Worm (Caenorhabditis elegans) whole organism, late embryonic: ENCODE results near the gene slmp-1.
A peak's percentile ranks its signal among the peaks of the same experiment; 100 is the strongest.

Source experiments
- K09A11.1 ChIP-seq: sonication (generic microtip); optimal IDR thresholded peaks from 2 replicates; lab custom pipeline; 2017; ENCODE audit warnings: antibody characterized with exemption, mild to moderate bottlenecking, missing genetic modification characterization, missing compliant biosample characterization; ENCODE audit not compliant: insufficient read depth
- Y22D7AL.16 ChIP-seq: sonication (generic microtip); optimal IDR thresholded peaks from 2 replicates; lab custom pipeline; 2016; ENCODE audit warnings: missing genetic modification characterization, missing compliant biosample characterization
- ahr-1 ChIP-seq: sonication (generic microtip); optimal IDR thresholded peaks from 2 replicates; lab custom pipeline; 2016; ENCODE audit warnings: missing genetic modification characterization, missing compliant biosample characterization
- ama-1 ChIP-seq: fragments of 150-350 bp; optimal IDR thresholded peaks from 2 replicates; lab custom pipeline; 2014
- ceh-14 ChIP-seq: sonication (generic microtip); optimal IDR thresholded peaks from 2 replicates; lab custom pipeline; 2016; ENCODE audit warnings: missing genotype, missing genetic modification characterization, missing compliant biosample characterization
- ceh-18 ChIP-seq: sonication (generic microtip); optimal IDR thresholded peaks from 2 replicates; lab custom pipeline; 2016; ENCODE audit warnings: missing genetic modification characterization, missing compliant biosample characterization
- ceh-19 ChIP-seq: fragments of 200-800 bp; sonication (Bioruptor generic); optimal IDR thresholded peaks from 2 replicates; lab custom pipeline; 2018; ENCODE audit warnings: mild to moderate bottlenecking, missing genetic modification characterization, missing compliant biosample characterization
- ceh-2 ChIP-seq: sonication (generic microtip); optimal IDR thresholded peaks from 2 replicates; lab custom pipeline; 2016; ENCODE audit warnings: missing genotype, missing genetic modification characterization, missing compliant biosample characterization
- ceh-22 ChIP-seq: sonication (generic microtip); optimal IDR thresholded peaks from 2 replicates; lab custom pipeline; 2017; ENCODE audit warnings: missing biosample characterization, missing genetic modification characterization
- ceh-24 ChIP-seq: sonication (generic microtip); optimal IDR thresholded peaks from 2 replicates; lab custom pipeline; 2016; ENCODE audit warnings: mild to moderate bottlenecking, missing genetic modification characterization, missing compliant biosample characterization
- ceh-30 ChIP-seq: fragments of 150-350 bp; optimal IDR thresholded peaks from 2 replicates; lab custom pipeline; 2014; ENCODE audit warnings: missing biosample characterization, missing genetic modification characterization
- ceh-31 ChIP-seq: sonication (generic microtip); optimal IDR thresholded peaks from 2 replicates; lab custom pipeline; 2016; ENCODE audit warnings: missing genetic modification characterization, missing compliant biosample characterization
- ceh-34 ChIP-seq: sonication (generic microtip); optimal IDR thresholded peaks from 2 replicates; lab custom pipeline; 2016; ENCODE audit warnings: mild to moderate bottlenecking, missing genetic modification characterization, missing compliant biosample characterization
- ceh-6 ChIP-seq: fragments of 200-800 bp; sonication (Bioruptor generic); optimal IDR thresholded peaks from 2 replicates; lab custom pipeline; 2018; ENCODE audit warnings: mild to moderate bottlenecking, missing genetic modification characterization, missing compliant biosample characterization
- che-1 ChIP-seq: sonication (generic microtip); optimal IDR thresholded peaks from 2 replicates; lab custom pipeline; 2016; ENCODE audit warnings: mild to moderate bottlenecking, missing genetic modification characterization, missing compliant biosample characterization
- dmd-4 ChIP-seq: sonication (generic microtip); optimal IDR thresholded peaks from 2 replicates; lab custom pipeline; 2016; ENCODE audit warnings: borderline replicate concordance, missing genetic modification characterization, missing compliant biosample characterization
- elt-2 ChIP-seq: sonication (generic microtip); optimal IDR thresholded peaks from 2 replicates; lab custom pipeline; 2016; ENCODE audit warnings: missing genetic modification reagents, missing genetic modification characterization, missing compliant biosample characterization
- elt-4 ChIP-seq: sonication (generic microtip); optimal IDR thresholded peaks from 2 replicates; lab custom pipeline; 2016; ENCODE audit warnings: missing genetic modification characterization, missing compliant biosample characterization
- ets-4 ChIP-seq: sonication (generic microtip); optimal IDR thresholded peaks from 2 replicates; lab custom pipeline; 2016; ENCODE audit warnings: missing genetic modification characterization, missing compliant biosample characterization
- fax-1 ChIP-seq: sonication (generic microtip); optimal IDR thresholded peaks from 2 replicates; lab custom pipeline; 2016; ENCODE audit warnings: missing genotype, missing genetic modification characterization, missing compliant biosample characterization
- fkh-10 ChIP-seq: fragments of 150-350 bp; optimal IDR thresholded peaks from 2 replicates; lab custom pipeline; 2014; ENCODE audit warnings: missing biosample characterization, missing genetic modification reagents, missing genetic modification characterization
- fkh-6 ChIP-seq: sonication (generic microtip); optimal IDR thresholded peaks from 2 replicates; lab custom pipeline; 2016; ENCODE audit warnings: missing genetic modification characterization, missing compliant biosample characterization
- hlh-15 ChIP-seq: sonication (generic microtip); optimal IDR thresholded peaks from 2 replicates; lab custom pipeline; 2016; ENCODE audit warnings: missing genetic modification characterization, missing compliant biosample characterization
- hlh-30 ChIP-seq: sonication (generic microtip); optimal IDR thresholded peaks from 2 replicates; lab custom pipeline; 2017; ENCODE audit warnings: antibody characterized with exemption, missing genetic modification characterization, missing compliant biosample characterization; ENCODE audit not compliant: insufficient read depth
- hlh-6 ChIP-seq: sonication (generic microtip); optimal IDR thresholded peaks from 2 replicates; lab custom pipeline; 2016; ENCODE audit warnings: missing genotype, missing genetic modification characterization, missing compliant biosample characterization
- lim-6 ChIP-seq: sonication (generic microtip); optimal IDR thresholded peaks from 2 replicates; lab custom pipeline; 2016; ENCODE audit warnings: missing genetic modification characterization, missing compliant biosample characterization
- madf-2 ChIP-seq: sonication (generic microtip); optimal IDR thresholded peaks from 2 replicates; lab custom pipeline; 2017; ENCODE audit warnings: missing genetic modification characterization, missing compliant biosample characterization
- nfya-1 ChIP-seq: sonication (generic microtip); optimal IDR thresholded peaks from 2 replicates; lab custom pipeline; 2017; ENCODE audit warnings: missing genetic modification characterization, mild to moderate bottlenecking, missing compliant biosample characterization, antibody characterized with exemption, moderate library complexity
- npax-4 ChIP-seq: sonication (generic microtip); optimal IDR thresholded peaks from 2 replicates; lab custom pipeline; 2016; ENCODE audit warnings: missing genetic modification characterization, missing compliant biosample characterization
- pha-2 ChIP-seq: sonication (generic microtip); optimal IDR thresholded peaks from 2 replicates; lab custom pipeline; 2017; ENCODE audit warnings: mild to moderate bottlenecking, missing genetic modification characterization, missing compliant biosample characterization
- pha-4 ChIP-seq: fragments of 150-350 bp; optimal IDR thresholded peaks from 2 replicates; lab custom pipeline; 2018; ENCODE audit warnings: missing biosample characterization, missing genetic modification reagents, missing genetic modification characterization
- pros-1 ChIP-seq: fragments of 150-350 bp; optimal IDR thresholded peaks from 2 replicates; lab custom pipeline; 2014; ENCODE audit warnings: missing biosample characterization, missing genetic modification reagents, missing genetic modification characterization
- ref-2 ChIP-seq: sonication (generic microtip); optimal IDR thresholded peaks from 2 replicates; lab custom pipeline; 2016; ENCODE audit warnings: missing genetic modification characterization, missing compliant biosample characterization
- syd-9 ChIP-seq: sonication (generic microtip); optimal IDR thresholded peaks from 2 replicates; lab custom pipeline; 2016; ENCODE audit warnings: mild to moderate bottlenecking, missing genetic modification characterization, moderate library complexity, missing compliant biosample characterization
- tbx-7 ChIP-seq: sonication (generic microtip); optimal IDR thresholded peaks from 2 replicates; lab custom pipeline; 2016; ENCODE audit warnings: missing genotype, missing genetic modification characterization, missing compliant biosample characterization
- unc-55 ChIP-seq: sonication (generic microtip); optimal IDR thresholded peaks from 2 replicates; lab custom pipeline; 2017; ENCODE audit warnings: missing biosample characterization, missing genetic modification reagents, missing genetic modification characterization
- unc-86 ChIP-seq: sonication (generic microtip); optimal IDR thresholded peaks from 2 replicates; lab custom pipeline; 2016; ENCODE audit warnings: missing genetic modification characterization, missing compliant biosample characterization
- zip-5 ChIP-seq: sonication (generic microtip); optimal IDR thresholded peaks from 2 replicates; lab custom pipeline; 2016; ENCODE audit warnings: missing genetic modification characterization, missing compliant biosample characterization
- ztf-16 ChIP-seq: sonication (generic microtip); optimal IDR thresholded peaks from 2 replicates; lab custom pipeline; 2017; ENCODE audit warnings: missing genetic modification characterization, missing compliant biosample characterization

The slmp-1 gene

ce11 chrIV:3232694-3233372 lies 19.3 kb downstream of the slmp-1 start (continued):
- TF ChIP-seq madf-2 (tag; lab: Kevin White, UChicago) = peak; percentile 45
- TF ChIP-seq hlh-15 = no peak
- TF ChIP-seq ceh-31 (tag; lab: Kevin White, UChicago) = peak; percentile 53
- TF ChIP-seq lim-6 (tag; lab: Kevin White, UChicago) = no peak
- TF ChIP-seq ama-1 (lab: Kevin White, UChicago) = peak; percentile 98
- peak; percentile 54 for TF ChIP-seq fkh-6
- peak; percentile 76 for TF ChIP-seq ref-2 (tag; lab: Kevin White, UChicago)
- peak; percentile 20 for TF ChIP-seq hlh-30 (tag; lab: Kevin White, UChicago)
- TF ChIP-seq elt-2 (tag; lab: Kevin White, UChicago) = peak; percentile 2
- TF ChIP-seq zip-5 (tag; lab: Kevin White, UChicago) = no peak
- TF ChIP-seq pha-2 (tag; lab: Kevin White, UChicago) = peak; percentile 24
- peak; percentile 9 for TF ChIP-seq ceh-30 (tag; lab: Kevin White, UChicago)
- TF ChIP-seq ceh-24 (tag; lab: Kevin White, UChicago) = peak; percentile 29
- peak; percentile 66 for TF ChIP-seq nfya-1 (tag; lab: Kevin White, UChicago)
- TF ChIP-seq unc-86 = no peak
- peak; percentile 51 for TF ChIP-seq ceh-6 (GFP tag; lab: Kevin White, UChicago)
- peak; percentile 67 for TF ChIP-seq hlh-6 (tag; lab: Kevin White, UChicago)
- TF ChIP-seq syd-9 (tag; lab: Kevin White, UChicago) = peak; percentile 35
- TF ChIP-seq fkh-10 (GFP tag; lab: Kevin White, UChicago) = no peak

ce11 chrIV:3233429-3233885 lies 19.9 kb downstream of the slmp-1 start:
- peak; percentile 43 for TF ChIP-seq Y22D7AL.16 (tag; lab: Kevin White, UChicago)
- TF ChIP-seq ceh-18 = peak; percentile 39
- TF ChIP-seq pros-1 (tag; lab: Kevin White, UChicago) = peak; percentile 20
- TF ChIP-seq ref-2 (tag; lab: Kevin White, UChicago) = peak; percentile 21
- TF ChIP-seq ets-4 = peak; percentile 4
- no peak for TF ChIP-seq ceh-19 (GFP tag; lab: Kevin White, UChicago)
- peak; percentile 30 for TF ChIP-seq elt-2 (tag; lab: Kevin White, UChicago)
- peak; percentile 84 for TF ChIP-seq unc-55 (GFP tag; lab: Kevin White, UChicago)
- no peak for TF ChIP-seq zip-5 (tag; lab: Kevin White, UChicago)

- TF ChIP-seq K09A11.1 (tag; lab: Kevin White, UChicago) (no peak), ceh-31 (tag; lab: Kevin White, UChicago) (no peak), che-1 (tag; lab: Kevin White, UChicago) (no peak), npax-4 (tag; lab: Kevin White, UChicago) (no peak), hlh-6 (tag; lab: Kevin White, UChicago) (no peak), elt-4 (tag; lab: Kevin White, UChicago) (no peak), ceh-22 (tag; lab: Kevin White, UChicago) (no peak), ceh-2 (no peak), ahr-1 (tag; lab: Kevin White, UChicago) (no peak), syd-9 (tag; lab: Kevin White, UChicago) (no peak), elt-2 (tag; lab: Kevin White, UChicago) (no peak), dmd-4 (tag; lab: Kevin White, UChicago) (no peak), ztf-16 (tag; lab: Kevin White, UChicago) (no peak), fax-1 (tag; lab: Kevin White, UChicago) (no peak)
Observed at ce11 chrIV:3234269-3234668, 20.7 kb downstream of the slmp-1 start.

DNA sequence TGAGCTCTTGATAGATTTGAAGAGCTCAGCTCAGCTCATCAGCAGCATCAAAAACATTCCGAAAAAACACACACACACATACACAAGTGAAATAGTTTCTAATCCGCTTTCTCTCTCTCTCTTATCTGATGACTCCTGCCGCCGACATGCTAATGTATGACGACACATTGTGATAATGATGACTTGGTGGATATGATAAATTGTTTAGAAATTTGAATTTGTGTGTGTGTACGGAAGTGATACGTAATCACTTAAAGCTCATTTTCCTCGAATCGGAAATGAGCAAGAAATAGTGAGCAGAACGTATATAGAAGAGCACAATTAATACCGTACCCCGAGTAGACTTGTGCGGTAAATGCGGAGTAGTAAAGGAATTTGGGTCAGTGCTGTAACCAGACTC lies 33.3 kb downstream of the slmp-1 start:
- no peak for TF ChIP-seq tbx-7
- TF ChIP-seq ceh-34 (tag; lab: Kevin White, UChicago) = no peak
- no peak for TF ChIP-seq elt-2 (tag; lab: Kevin White, UChicago)
- no peak for TF ChIP-seq pha-4 (tag; lab: Kevin White, UChicago)
- no peak for TF ChIP-seq ceh-14 (tag; lab: Kevin White, UChicago)
